Worm (Caenorhabditis elegans): ENCODE data around the gene C33F10.12.

- TF ChIP-seq B0019.2 (GFP tag; conservative IDR thresholded peaks at IDR 0.05) (no peak), lsl-1 (GFP tag; optimal IDR thresholded peaks at IDR 0.05) (no peak)
These were observed 42.1 kb upstream of the C33F10.12 start, which contains the start of gene gst-6 for ce11 chrII:4879629-4880028.
